Worm (Caenorhabditis elegans): ENCODE results near the gene best-6.
"Not testable (repeated sequence)": the region's sequence is repeated elsewhere in the genome, so short reads cannot be mapped to it uniquely, and the experiment has no call there.

best-6 gene

DNA sequence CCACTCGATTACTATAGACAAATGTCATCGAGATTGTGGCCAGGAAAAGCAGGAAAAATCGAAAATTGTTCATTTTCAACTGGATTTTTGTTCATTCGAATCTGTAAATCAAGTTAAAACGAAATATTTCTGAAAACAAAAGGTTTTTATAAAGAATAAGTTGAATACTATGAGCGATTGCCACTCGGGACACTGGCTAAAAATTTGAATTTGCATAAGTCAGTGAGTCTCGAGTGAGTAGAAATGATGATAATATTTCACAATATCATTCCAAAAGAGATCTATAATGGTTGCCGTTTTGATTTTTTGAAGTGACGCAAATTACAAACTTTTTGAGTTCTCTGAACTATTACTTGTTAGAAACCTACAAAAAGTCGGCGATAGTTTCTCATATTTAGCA lies 8.3 kb downstream of the best-6 start, which contains the start of gene T28H11.8:
T28H11.8 (minus strand) TSS at position 101 of the 400 bp plus-strand sequence.
- TF ChIP-seq bed-3 (GFP tag; optimal IDR thresholded peaks at IDR 0.05), result no peak
- TF ChIP-seq zip-8 (tag; optimal IDR thresholded peaks at IDR 0.05), result no peak
- no peak for TF ChIP-seq elt-1 (tag; optimal IDR thresholded peaks at IDR 0.05; ENCODE audit: borderline replicate concordance, insufficient read depth)
- no peak for TF ChIP-seq unc-39 (tag; optimal IDR thresholded peaks at IDR 0.05)
- TF ChIP-seq hlh-1 (tag; optimal IDR thresholded peaks at IDR 0.05), result no peak

ce11 chrIV:5017075-5017474 lies 11.8 kb downstream of the best-6 start, which contains the start of gene T28H11.7:
T28H11.7 (minus strand) TSS chrIV:5017175.
- not testable (repeated sequence) for TF ChIP-seq tbx-8 (GFP tag; optimal IDR thresholded peaks at IDR 0.05); lin-13 (tag; optimal IDR thresholded peaks at IDR 0.05); ham-2 (GFP tag; optimal IDR thresholded peaks at IDR 0.05)

DNA sequence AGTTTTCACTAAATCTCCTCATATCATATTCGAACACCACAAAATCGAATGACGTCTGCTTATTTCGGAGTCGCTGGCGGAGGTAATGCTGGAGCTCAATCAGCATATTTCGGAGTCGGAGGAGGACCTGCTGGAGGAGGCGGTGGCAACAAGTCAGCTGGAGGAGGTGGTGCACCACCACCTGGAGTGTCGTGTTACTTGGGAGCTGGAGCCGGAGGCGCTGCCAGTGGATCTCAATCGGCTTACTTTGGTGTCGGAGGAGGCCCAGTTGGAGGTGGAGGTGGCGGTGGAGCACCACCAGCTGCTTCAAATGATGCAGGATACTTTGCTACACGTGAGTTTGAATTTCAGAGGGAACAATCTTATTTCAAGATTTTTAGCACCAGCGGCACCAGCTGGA lies 12.4 kb downstream of the best-6 start, which contains the start of gene ssq-4:
ssq-4 (plus strand) TSS at position 19 of the 400 bp plus-strand sequence.
- TF ChIP-seq zip-8 (tag; optimal IDR thresholded peaks at IDR 0.05); mep-1 (tag; optimal IDR thresholded peaks at IDR 0.05); elt-1 (tag; optimal IDR thresholded peaks at IDR 0.05; ENCODE audit: borderline replicate concordance, insufficient read depth): not testable (repeated sequence)

- no peak for TF ChIP-seq lsy-2 (tag; optimal IDR thresholded peaks at IDR 0.05)
- no peak for TF ChIP-seq mab-5 (tag; optimal IDR thresholded peaks at IDR 0.05)
- no peak for TF ChIP-seq elt-1 (tag; optimal IDR thresholded peaks at IDR 0.05; ENCODE audit: borderline replicate concordance, insufficient read depth)
- no peak for TF ChIP-seq drap-1 (GFP tag; optimal IDR thresholded peaks at IDR 0.05)
- no peak for TF ChIP-seq pha-4 (tag; optimal IDR thresholded peaks at IDR 0.05)
- no peak for TF ChIP-seq unc-62 (GFP tag; optimal IDR thresholded peaks at IDR 0.05)
- no peak for TF ChIP-seq ceh-39 (tag; optimal IDR thresholded peaks at IDR 0.05)
- no peak for TF ChIP-seq ztf-11 (tag; optimal IDR thresholded peaks at IDR 0.05)
- TF ChIP-seq elt-3 (tag; optimal IDR thresholded peaks at IDR 0.05), result no peak
- TF ChIP-seq ceh-43 (GFP tag; optimal IDR thresholded peaks at IDR 0.05), result no peak
- no peak for TF ChIP-seq tbx-8 (GFP tag; optimal IDR thresholded peaks at IDR 0.05)
- no peak for TF ChIP-seq zip-8 (tag; optimal IDR thresholded peaks at IDR 0.05)
- no peak for TF ChIP-seq unc-120 (tag; optimal IDR thresholded peaks at IDR 0.05; ENCODE audit: poor library complexity, severe bottlenecking)
- no peak for TF ChIP-seq lin-13 (tag; optimal IDR thresholded peaks at IDR 0.05)
- TF ChIP-seq ceh-83 (GFP tag; optimal IDR thresholded peaks at IDR 0.05), result no peak
- no peak for TF ChIP-seq bed-3 (GFP tag; optimal IDR thresholded peaks at IDR 0.05)
- TF ChIP-seq mep-1 (tag; optimal IDR thresholded peaks at IDR 0.05), result no peak
These were observed 16.6 kb downstream of the best-6 start, which contains the start of gene srm-1 for ce11 chrIV:5012241-5012640. srm-1 (plus strand) TSS chrIV:5012541.

ce11 chrIV:5008378-5008777 lies 20.5 kb downstream of the best-6 start, which contains the start of gene srm-2:
srm-2 (plus strand) TSS chrIV:5008678.
- no peak for TF ChIP-seq ztf-11 (tag; optimal IDR thresholded peaks at IDR 0.05)
- no peak for TF ChIP-seq drap-1 (GFP tag; optimal IDR thresholded peaks at IDR 0.05)
- TF ChIP-seq ces-1 (GFP tag; optimal IDR thresholded peaks at IDR 0.05), result no peak
- TF ChIP-seq lsy-2 (tag; optimal IDR thresholded peaks at IDR 0.05), result no peak
- TF ChIP-seq pha-4 (tag; optimal IDR thresholded peaks at IDR 0.05), result no peak
- TF ChIP-seq sem-2 (GFP tag; optimal IDR thresholded peaks at IDR 0.05), result no peak
- no peak for TF ChIP-seq ceh-39 (tag; optimal IDR thresholded peaks at IDR 0.05)
- no peak for TF ChIP-seq hlh-1 (tag; optimal IDR thresholded peaks at IDR 0.05)
- TF ChIP-seq unc-120 (tag; optimal IDR thresholded peaks at IDR 0.05; ENCODE audit: poor library complexity, severe bottlenecking), result no peak
- no peak for TF ChIP-seq elt-3 (tag; optimal IDR thresholded peaks at IDR 0.05)

DNA sequence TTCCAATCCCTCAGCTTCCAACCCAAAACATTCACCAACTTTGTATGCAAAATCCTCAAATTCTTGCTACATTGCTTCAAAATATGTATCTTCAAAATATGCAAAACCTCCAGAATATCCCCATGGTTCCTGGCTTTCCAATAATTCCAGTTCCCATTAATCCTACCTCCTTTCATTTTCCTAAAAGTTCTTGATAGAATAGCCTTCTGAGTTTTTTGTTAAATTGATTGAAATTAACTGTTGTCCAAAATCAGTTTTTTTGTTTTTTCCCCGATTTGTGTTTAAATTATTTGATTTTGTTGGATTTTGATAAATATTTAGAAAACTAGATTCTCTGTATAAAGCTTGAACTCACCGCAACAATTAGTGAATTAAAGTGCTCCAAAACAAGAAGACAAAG lies 23.7 kb downstream of the best-6 start:
- TF ChIP-seq nhr-2 (tag; optimal IDR thresholded peaks at IDR 0.05), result no peak
- no peak for TF ChIP-seq lsy-2 (tag; optimal IDR thresholded peaks at IDR 0.05)
- no peak for TF ChIP-seq snpc-4 (tag; optimal IDR thresholded peaks at IDR 0.05)
- TF ChIP-seq lin-32 (GFP tag; optimal IDR thresholded peaks at IDR 0.05), result no peak
- TF ChIP-seq bed-3 (GFP tag; optimal IDR thresholded peaks at IDR 0.05), result no peak
- TF ChIP-seq flh-1 (GFP tag; optimal IDR thresholded peaks at IDR 0.05), result no peak
- TF ChIP-seq nhr-28 (tag; optimal IDR thresholded peaks at IDR 0.05), result no peak
- no peak for TF ChIP-seq nhr-76 (tag; optimal IDR thresholded peaks at IDR 0.05)
- TF ChIP-seq pha-4 (tag; optimal IDR thresholded peaks at IDR 0.05), result no peak
- TF ChIP-seq tbx-8 (GFP tag; optimal IDR thresholded peaks at IDR 0.05), result no peak
- TF ChIP-seq mls-2 (tag; optimal IDR thresholded peaks at IDR 0.05), result no peak
- no peak for TF ChIP-seq ceh-39 (tag; optimal IDR thresholded peaks at IDR 0.05)
- no peak for TF ChIP-seq ham-2 (GFP tag; optimal IDR thresholded peaks at IDR 0.05)
